Worm (Caenorhabditis elegans) whole organism, L1 larva: ENCODE measurements around the gene ceh-34.

Experiments
- blmp-1 ChIP-seq: fragments of 150-350 bp; optimal IDR thresholded peaks from 2 replicates; lab custom pipeline; 2014; ENCODE audit warnings: missing biosample characterization, missing genetic modification characterization
- hpl-2 ChIP-seq: fragments of 150-350 bp; optimal IDR thresholded peaks from 2 replicates; lab custom pipeline; 2014; ENCODE audit warnings: missing biosample characterization, missing genetic modification reagents, missing genetic modification characterization
- lin-15B ChIP-seq: fragments of 150-350 bp; sonication (generic microtip); optimal IDR thresholded peaks from 3 replicates; lab custom pipeline; 2014; ENCODE audit warnings: missing biosample characterization, missing genetic modification characterization
- lin-39 ChIP-seq: fragments of 150-350 bp; optimal IDR thresholded peaks from 2 replicates; lab custom pipeline; 2014; ENCODE audit warnings: missing biosample characterization, missing genetic modification reagents, missing genetic modification characterization
- nhr-11 ChIP-seq: fragments of 150-350 bp; optimal IDR thresholded peaks from 2 replicates; lab custom pipeline; 2014; ENCODE audit warnings: missing biosample characterization, missing genetic modification characterization
- nhr-76 ChIP-seq: sonication (generic microtip); optimal IDR thresholded peaks from 2 replicates; lab custom pipeline; 2017; ENCODE audit warnings: missing biosample characterization, missing genetic modification characterization
- snpc-4 ChIP-seq: fragments of 150-350 bp; optimal IDR thresholded peaks from 2 replicates; lab custom pipeline; 2014; ENCODE audit warnings: missing biosample characterization, missing genetic modification characterization
- tbx-2 ChIP-seq: sonication (generic microtip); optimal IDR thresholded peaks from 2 replicates; lab custom pipeline; 2016; ENCODE audit warnings: missing genetic modification characterization, missing compliant biosample characterization
- unc-30 ChIP-seq: sonication (generic microtip); optimal IDR thresholded peaks from 2 replicates; lab custom pipeline; 2017; ENCODE audit warnings: missing biosample characterization, missing genetic modification characterization
- unc-62 ChIP-seq: fragments of 150-350 bp; optimal IDR thresholded peaks from 2 replicates; lab custom pipeline; 2014; ENCODE audit warnings: missing biosample characterization, missing genetic modification reagents, missing genetic modification characterization

DNA sequence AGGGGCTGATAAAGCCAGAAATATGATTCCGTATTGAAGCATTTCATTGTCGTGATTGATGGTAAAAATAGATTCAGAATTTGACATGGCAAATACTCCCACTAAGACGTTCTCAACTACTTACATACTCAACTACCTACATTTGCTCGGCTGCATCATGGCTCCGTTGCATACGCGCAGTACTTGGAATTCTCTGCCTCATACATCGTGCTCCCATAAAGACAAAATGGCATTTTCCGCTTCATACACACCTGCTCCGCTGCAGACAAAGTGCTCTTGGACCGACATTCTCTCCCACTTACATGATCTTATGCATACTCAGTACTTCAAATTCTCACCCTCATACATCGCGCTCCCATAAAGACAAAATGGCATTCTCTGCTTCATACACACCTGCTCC is 53.8 kb downstream of the ceh-34 start, which contains the start of the genes srt-69 and B0238.12:
- TF ChIP-seq unc-30 (tag; lab: Kevin White, UChicago) = no peak
- no peak for TF ChIP-seq hpl-2 (GFP tag; lab: Kevin White, UChicago)
- no peak for TF ChIP-seq nhr-11 (tag; lab: Kevin White, UChicago)
- TF ChIP-seq lin-39 (tag; lab: Kevin White, UChicago) = no peak
- no peak for TF ChIP-seq blmp-1
- TF ChIP-seq lin-15B (tag; lab: Kevin White, UChicago) = no peak
- no peak for TF ChIP-seq unc-62 (GFP tag; lab: Kevin White, UChicago)
- TF ChIP-seq snpc-4 (tag; lab: Kevin White, UChicago) = no peak
- TF ChIP-seq tbx-2 (tag; lab: Kevin White, UChicago) = no peak
- no peak for TF ChIP-seq nhr-76
